Worm (Caenorhabditis elegans) whole organism, early embryonic: ENCODE measurements around the gene cbs-2.

Experiments
- B0310.2 ChIP-seq: sonication (generic microtip); optimal IDR thresholded peaks from 2 replicates; lab custom pipeline; 2016; ENCODE audit warnings: mild to moderate bottlenecking, missing genetic modification characterization, missing compliant biosample characterization
- F13C5.2 ChIP-seq: sonication (generic microtip); optimal IDR thresholded peaks from 2 replicates; lab custom pipeline; 2017; ENCODE audit warnings: mild to moderate bottlenecking, missing genetic modification characterization, inconsistent platforms, missing compliant biosample characterization
- aly-1 ChIP-seq: sonication (generic microtip); optimal IDR thresholded peaks from 2 replicates; lab custom pipeline; 2016; ENCODE audit warnings: missing genetic modification characterization, missing compliant biosample characterization
- ama-1 ChIP-seq: fragments of 150-350 bp; optimal IDR thresholded peaks from 2 replicates; lab custom pipeline; 2014
- ceh-13 ChIP-seq: fragments of 200-800 bp; sonication (Bioruptor generic); optimal IDR thresholded peaks from 2 replicates; lab custom pipeline; 2018; ENCODE audit warnings: mild to moderate bottlenecking, missing genetic modification characterization, missing compliant biosample characterization
- ceh-36 ChIP-seq: sonication (generic microtip); optimal IDR thresholded peaks from 2 replicates; lab custom pipeline; 2016; ENCODE audit warnings: missing genetic modification characterization, inconsistent platforms, missing compliant biosample characterization
- hmbx-1 ChIP-seq: sonication (generic microtip); optimal IDR thresholded peaks from 2 replicates; lab custom pipeline; 2016; ENCODE audit warnings: mild to moderate bottlenecking, missing genetic modification characterization, missing compliant biosample characterization
- hmg-4 ChIP-seq: fragments of 200-800 bp; sonication (Bioruptor generic); optimal IDR thresholded peaks from 2 replicates; lab custom pipeline; 2018; ENCODE audit warnings: mild to moderate bottlenecking, missing genetic modification characterization, missing compliant biosample characterization
- hnd-1 ChIP-seq: sonication (generic microtip); optimal IDR thresholded peaks from 2 replicates; lab custom pipeline; 2016; ENCODE audit warnings: missing genetic modification characterization, missing compliant biosample characterization
- sea-1 ChIP-seq: fragments of 200-800 bp; sonication (Bioruptor generic); conservative IDR thresholded peaks from 2 replicates; pipeline ENCODE4 v1.3.6; 2022; ENCODE audit warnings: missing genetic modification characterization, missing compliant biosample characterization
- tbx-11 ChIP-seq: fragments of 200-800 bp; sonication (Bioruptor generic); IDR thresholded peaks from 2 replicates; pipeline ENCODE4 v1.3.6; 2022; ENCODE audit warnings: missing genetic modification characterization, missing compliant biosample characterization

DNA sequence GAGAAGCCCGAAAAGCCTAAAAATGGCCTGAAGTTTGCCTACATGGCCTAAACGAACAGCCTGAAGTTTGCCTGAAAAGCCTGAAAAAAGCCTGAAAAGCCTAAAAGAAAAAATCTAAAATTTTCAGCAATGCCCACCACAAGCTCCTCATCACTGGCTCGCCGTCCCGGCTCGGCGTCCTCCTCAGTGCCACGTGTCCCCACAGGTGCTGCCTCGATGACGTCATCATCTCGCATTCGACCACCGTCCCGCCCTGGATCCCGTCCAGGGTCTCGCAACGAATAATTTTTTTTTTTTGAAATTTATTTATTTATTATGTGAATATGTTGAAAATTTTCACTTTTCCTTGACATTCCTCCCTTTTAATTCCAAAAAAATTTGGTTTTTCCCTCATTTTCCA, 30.3 kb upstream of the cbs-2 start:
- no peak for TF ChIP-seq tbx-11 (GFP tag; lab: Robert Waterston, UW)
- TF ChIP-seq aly-1 (tag; lab: Kevin White, UChicago) = no peak
- no peak for TF ChIP-seq ama-1 (lab: Kevin White, UChicago)
- no peak for TF ChIP-seq ceh-36 (tag; lab: Kevin White, UChicago)
- TF ChIP-seq B0310.2 (tag; lab: Kevin White, UChicago) = no peak
- no peak for TF ChIP-seq F13C5.2 (tag; lab: Kevin White, UChicago)
- TF ChIP-seq hnd-1 (tag; lab: Kevin White, UChicago) = no peak
- TF ChIP-seq sea-1 (GFP tag; lab: Robert Waterston, UW) = no peak
- TF ChIP-seq hmbx-1 (tag; lab: Kevin White, UChicago) = no peak
- TF ChIP-seq ceh-13 = no peak
- no peak for TF ChIP-seq hmg-4 (GFP tag; lab: Kevin White, UChicago)
